Fruit fly (Drosophila melanogaster): ENCODE measurements around the gene Pde1c.

Gene Pde1c

dm6 chr2L:11807697-11808226 is 120.6 kb downstream of the Pde1c start:
- TF ChIP-seq CG4424 (GFP tag; optimal IDR thresholded peaks at IDR 0.05) = no peak
- no peak for TF ChIP-seq CG7963 (GFP tag; IDR thresholded peaks at IDR 0.05; ENCODE audit: partially characterized antibody)
- TF ChIP-seq H15 (GFP tag; IDR thresholded peaks at IDR 0.05) = 0 out of 3 replicates have a peak, but pooled peaks have one; percentile 12
- TF ChIP-seq gfzf (GFP tag; optimal IDR thresholded peaks at IDR 0.05) = no peak
- TF ChIP-seq CG2202 (tag; optimal IDR thresholded peaks at IDR 0.05) = no peak
- TF ChIP-seq CG10209 (GFP tag; optimal IDR thresholded peaks at IDR 0.05) = no peak
- TF ChIP-seq lov (optimal IDR thresholded peaks at IDR 0.05) = no peak
- TF ChIP-seq lov (GFP tag; IDR thresholded peaks at IDR 0.05) = 0 out of 3 replicates have a peak, but pooled peaks have one; percentile 50
- TF ChIP-seq Tbp (GFP tag; optimal IDR thresholded peaks at IDR 0.05) = no peak
- TF ChIP-seq vvl (GFP tag; IDR thresholded peaks at IDR 0.05) = peak; percentile 60
- TF ChIP-seq sob (GFP tag; IDR thresholded peaks at IDR 0.05) = no peak; the same call in 1 of the 2 replicates
- no peak for TF ChIP-seq cad (GFP tag; optimal IDR thresholded peaks at IDR 0.05)
- no peak for TF ChIP-seq sisA (GFP tag; IDR thresholded peaks at IDR 0.05)
- no peak for TF ChIP-seq D19A (tag; optimal IDR thresholded peaks at IDR 0.05)
- no peak for TF ChIP-seq Abd-B (GFP tag; optimal IDR thresholded peaks at IDR 0.05)
- no peak for TF ChIP-seq ase (GFP tag; IDR thresholded peaks at IDR 0.05)
- TF ChIP-seq yki (optimal IDR thresholded peaks at IDR 0.05) = no peak
- TF ChIP-seq CG10959 (GFP tag; IDR thresholded peaks at IDR 0.05) = no peak
- no peak for TF ChIP-seq CG2129 (GFP tag; IDR thresholded peaks at IDR 0.05; ENCODE audit: partially characterized antibody)
- no peak for TF ChIP-seq CG13624 (GFP tag; optimal IDR thresholded peaks at IDR 0.05)
- TF ChIP-seq E2f1 (GFP tag; IDR thresholded peaks at IDR 0.05) = peak; percentile 9; the same call in 1 of the 2 replicates
- no peak for TF ChIP-seq CG13123 (GFP tag; optimal IDR thresholded peaks at IDR 0.05)
- no peak for TF ChIP-seq fd102C (GFP tag; optimal IDR thresholded peaks at IDR 0.05)
- TF ChIP-seq kay (GFP tag; optimal IDR thresholded peaks at IDR 0.05) = no peak
- no peak for TF ChIP-seq CG7372 (GFP tag; IDR thresholded peaks at IDR 0.05)
- no peak for TF ChIP-seq Ada2b (GFP tag; IDR thresholded peaks at IDR 0.05)
- no peak for TF ChIP-seq CG33213 (GFP tag; optimal IDR thresholded peaks at IDR 0.05)
- no peak for TF ChIP-seq Six4 (GFP tag; optimal IDR thresholded peaks at IDR 0.05)
- TF ChIP-seq CG5245 (GFP tag; optimal IDR thresholded peaks at IDR 0.05) = no peak
- TF ChIP-seq CG3407 (GFP tag; optimal IDR thresholded peaks at IDR 0.05) = no peak
- TF ChIP-seq CG1792 (GFP tag; optimal IDR thresholded peaks at IDR 0.05) = no peak
- peak; percentile 12 for TF ChIP-seq Hand (GFP tag; optimal IDR thresholded peaks at IDR 0.05)
- no peak for TF ChIP-seq CG11504 (tag; optimal IDR thresholded peaks at IDR 0.05)
- no peak for TF ChIP-seq CG2120 (GFP tag; optimal IDR thresholded peaks at IDR 0.05)
- no peak for TF ChIP-seq phol (tag; optimal IDR thresholded peaks at IDR 0.05)
- no peak for TF ChIP-seq pita (GFP tag; optimal IDR thresholded peaks at IDR 0.05)
- peak; percentile 48 for TF ChIP-seq repo (GFP tag; optimal IDR thresholded peaks at IDR 0.05)
- no peak for TF ChIP-seq Sry-δ (GFP tag; optimal IDR thresholded peaks at IDR 0.05)
- peak; percentile 34 for TF ChIP-seq her (GFP tag; optimal IDR thresholded peaks at IDR 0.05)
- TF ChIP-seq jumu (GFP tag; optimal IDR thresholded peaks at IDR 0.05) = no peak
- no peak for TF ChIP-seq Fer2 (tag; optimal IDR thresholded peaks at IDR 0.05)
- no peak for TF ChIP-seq pan (optimal IDR thresholded peaks at IDR 0.05)
- TF ChIP-seq pan (GFP tag; optimal IDR thresholded peaks at IDR 0.05 in 1 of 2, IDR thresholded peaks at IDR 0.05 in 1 of 2) = no peak
- TF ChIP-seq Chrac-16 (GFP tag; optimal IDR thresholded peaks at IDR 0.05) = no peak
- peak; percentile 57 for TF ChIP-seq caup (GFP tag; optimal IDR thresholded peaks at IDR 0.05; ENCODE audit: severe bottlenecking)
- no peak for TF ChIP-seq CG11093 (GFP tag; IDR thresholded peaks at IDR 0.05)
- TF ChIP-seq CG12104 (GFP tag; optimal IDR thresholded peaks at IDR 0.05) = no peak
- TF ChIP-seq C15 (GFP tag; IDR thresholded peaks at IDR 0.05) = no peak
- TF ChIP-seq CG16813 (GFP tag; IDR thresholded peaks at IDR 0.05; ENCODE audit: partially characterized antibody) = no peak
- TF ChIP-seq zfh2 (GFP tag; optimal IDR thresholded peaks at IDR 0.05) = no peak
- TF ChIP-seq Hey (tag; optimal IDR thresholded peaks at IDR 0.05) = peak; percentile 34
- TF ChIP-seq zen (tag; optimal IDR thresholded peaks at IDR 0.05) = no peak
